Worm (Caenorhabditis elegans) whole organism, L3 larva: ENCODE data around the gene phat-8.

ENCODE experiments used
- aly-2 ChIP-seq: fragments of 150-350 bp; optimal IDR thresholded peaks from 2 replicates; lab custom pipeline; 2014; ENCODE audit warnings: missing biosample characterization, missing genetic modification characterization
- ama-1 ChIP-seq: fragments of 150-350 bp; optimal IDR thresholded peaks from 2 replicates; lab custom pipeline; 2018
- ceh-28 ChIP-seq: fragments of 150-350 bp; optimal IDR thresholded peaks from 2 replicates; lab custom pipeline; 2014; ENCODE audit warnings: missing biosample characterization, missing genetic modification reagents, missing genetic modification characterization
- ceh-9 ChIP-seq: sonication (generic microtip); optimal IDR thresholded peaks from 2 replicates; lab custom pipeline; 2018; ENCODE audit warnings: missing biosample characterization, missing genetic modification characterization
- elt-1 ChIP-seq: fragments of 150-350 bp; optimal IDR thresholded peaks from 2 replicates; lab custom pipeline; 2014; ENCODE audit warnings: missing biosample characterization, missing genetic modification characterization
- elt-3 ChIP-seq, 3 experiments: fragments of 150-350 bp in 1 of 3; sonication (generic microtip) in 2 of 3; optimal IDR thresholded peaks; 2 replicates in 2 of 3; 4 replicates in 1 of 3; lab custom pipeline; 2014 to 2017; ENCODE audit warnings: missing biosample characterization in 3 of 3, missing genetic modification characterization in 3 of 3
- fkh-10 ChIP-seq: sonication (generic microtip); optimal IDR thresholded peaks from 2 replicates; lab custom pipeline; 2017; ENCODE audit warnings: missing biosample characterization, missing genetic modification reagents, missing genetic modification characterization
- fos-1 ChIP-seq: fragments of 150-350 bp; optimal IDR thresholded peaks from 2 replicates; lab custom pipeline; 2014; ENCODE audit warnings: missing biosample characterization, missing genetic modification characterization
- pha-4 ChIP-seq: fragments of 150-350 bp; optimal IDR thresholded peaks from 2 replicates; lab custom pipeline; 2014; ENCODE audit warnings: missing biosample characterization, missing genetic modification reagents, missing genetic modification characterization
- unc-62 ChIP-seq: fragments of 150-350 bp; sonication (generic microtip); optimal IDR thresholded peaks from 4 replicates; lab custom pipeline; 2014; ENCODE audit warnings: missing biosample characterization, missing genetic modification reagents, missing genetic modification characterization
- ztf-4 ChIP-seq: fragments of 150-350 bp; optimal IDR thresholded peaks from 2 replicates; lab custom pipeline; 2014; ENCODE audit warnings: missing biosample characterization, missing genetic modification characterization

DNA sequence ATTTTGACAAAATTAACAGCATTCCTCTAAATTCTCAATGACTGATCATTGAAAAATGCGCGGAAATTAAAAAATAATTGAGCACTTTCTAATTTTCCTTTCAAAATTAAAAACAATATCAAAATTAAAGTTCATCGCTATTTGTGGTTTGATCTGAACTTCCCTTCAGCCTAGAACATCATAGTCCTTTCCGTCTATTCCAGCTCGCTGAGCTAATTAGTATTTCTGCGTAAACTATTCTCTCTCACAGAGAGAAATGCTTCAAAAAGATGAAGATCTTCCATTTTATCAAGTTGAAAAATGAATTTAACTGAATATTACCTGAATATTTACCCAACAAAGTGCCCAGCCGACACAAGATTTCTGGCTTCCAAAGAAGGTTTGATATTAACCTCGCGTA lies 35.4 kb downstream of the phat-8 start, which contains the start of gene srh-68:
- TF ChIP-seq fkh-10 (GFP tag; lab: Kevin White, UChicago) (no peak), fos-1 (tag; lab: Kevin White, UChicago) (no peak), unc-62 (no peak), ceh-9 (tag; lab: Kevin White, UChicago) (no peak), ztf-4 (no peak), elt-1 (tag; lab: Kevin White, UChicago) (no peak), ama-1 (no peak), pha-4 (tag; lab: Kevin White, UChicago) (no peak), ceh-28 (no peak), elt-3 (tag; optimal IDR thresholded peaks at IDR 0.05; lab: Kevin White, UChicago) (no peak), aly-2 (tag; lab: Kevin White, UChicago) (no peak)
